Fruit fly (Drosophila melanogaster) whole organism: Measurements from ENCODE around the gene Gem2.

Experiments used
- CG8478 ChIP-seq: fragments of >200 bp; optimal IDR thresholded peaks from 2 replicates; lab custom pipeline; 2018; ENCODE audit warnings: inconsistent platforms
- pan ChIP-seq: fragments of >200 bp; optimal IDR thresholded peaks from 2 replicates; lab custom pipeline; 2017

- no peak for TF ChIP-seq pan (lab: Kevin White, UChicago)
- no peak for TF ChIP-seq CG8478 (lab: Kevin White, UChicago)
Observed at dm6 chr3L:19072177-19072603, 28.0 kb downstream of the Gem2 start.
